Worm (Caenorhabditis elegans) whole organism, L4/young adult: ENCODE measurements around the gene Y45F10D.14.

Experiments
- dao-5 ChIP-seq: sonication (generic microtip); optimal IDR thresholded peaks from 2 replicates; lab custom pipeline; 2016; ENCODE audit warnings: missing genotype, missing genetic modification characterization, moderate library complexity, missing compliant biosample characterization
- him-1 ChIP-seq: sonication (generic microtip); optimal IDR thresholded peaks from 2 replicates; lab custom pipeline; 2016; ENCODE audit warnings: missing genotype, missing genetic modification reagents, missing genetic modification characterization, missing compliant biosample characterization

DNA sequence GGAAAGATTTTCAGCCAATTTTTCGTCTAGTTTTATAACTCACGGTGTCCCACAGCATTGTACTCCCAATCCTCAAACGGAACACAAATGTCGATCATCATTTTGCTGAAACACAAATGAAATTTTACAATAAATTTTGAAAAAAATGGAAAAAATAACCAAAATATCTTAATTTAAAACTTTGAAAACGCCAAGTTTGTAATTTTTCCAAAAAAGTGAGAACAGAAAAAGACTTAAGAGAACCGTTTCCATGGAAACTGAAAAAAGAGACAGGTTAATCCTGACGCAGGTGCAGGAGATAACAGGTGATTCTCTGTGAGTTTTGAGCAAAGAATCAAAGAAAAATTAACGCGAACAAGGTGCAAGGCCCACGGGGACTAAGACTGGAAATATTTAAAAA, 13.2 kb upstream of the Y45F10D.14 start, which contains the start of gene Y45F10D.15:
- TF ChIP-seq dao-5 (tag; lab: Kevin White, UChicago) (no peak), him-1 (tag; lab: Kevin White, UChicago) (no peak)
